Worm (Caenorhabditis elegans) whole organism, L1 larva: ENCODE results near the gene str-141.

Experiments
- C04F5.9 ChIP-seq: sonication (generic microtip); optimal IDR thresholded peaks from 2 replicates; lab custom pipeline; 2016; ENCODE audit warnings: missing genetic modification characterization, missing compliant biosample characterization
- C16A3.4 ChIP-seq: fragments of 150-350 bp; optimal IDR thresholded peaks from 2 replicates; lab custom pipeline; 2014; ENCODE audit warnings: missing biosample characterization, missing genetic modification characterization
- F16B12.6 ChIP-seq: fragments of 150-350 bp; optimal IDR thresholded peaks from 2 replicates; lab custom pipeline; 2014; ENCODE audit warnings: missing biosample characterization, missing genetic modification characterization
- Y116A8C.19 ChIP-seq: sonication (generic microtip); optimal IDR thresholded peaks from 2 replicates; lab custom pipeline; 2016; ENCODE audit warnings: missing compliant biosample characterization, missing genetic modification characterization, borderline replicate concordance
- aha-1 ChIP-seq: fragments of 150-350 bp; optimal IDR thresholded peaks from 2 replicates; lab custom pipeline; 2014; ENCODE audit warnings: missing biosample characterization, missing genetic modification characterization
- aly-2 ChIP-seq: fragments of 150-350 bp; optimal IDR thresholded peaks from 2 replicates; lab custom pipeline; 2014; ENCODE audit warnings: missing biosample characterization, missing genetic modification characterization
- ama-1 ChIP-seq: fragments of 150-350 bp; optimal IDR thresholded peaks from 2 replicates; lab custom pipeline; 2014
- blmp-1 ChIP-seq: fragments of 150-350 bp; optimal IDR thresholded peaks from 2 replicates; lab custom pipeline; 2014; ENCODE audit warnings: missing biosample characterization, missing genetic modification characterization
- ceh-8 ChIP-seq: fragments of 200-800 bp; sonication (Bioruptor generic); optimal IDR thresholded peaks from 2 replicates; lab custom pipeline; 2018; ENCODE audit warnings: mild to moderate bottlenecking, missing genetic modification characterization, moderate library complexity, missing compliant biosample characterization
- ceh-82 ChIP-seq, 3 experiments: fragments of 150-350 bp in 1 of 3; sonication (generic microtip) in 2 of 3; optimal IDR thresholded peaks; 2 replicates each; lab custom pipeline; 2014 to 2017; ENCODE audit warnings: missing biosample characterization in 3 of 3, missing genetic modification characterization in 3 of 3
- ceh-90 ChIP-seq: sonication (generic microtip); optimal IDR thresholded peaks from 2 replicates; lab custom pipeline; 2016; ENCODE audit warnings: missing genetic modification characterization, missing compliant biosample characterization
- ces-1 ChIP-seq: fragments of 150-350 bp; optimal IDR thresholded peaks from 2 replicates; lab custom pipeline; 2014; ENCODE audit warnings: missing biosample characterization, missing genetic modification reagents, missing genetic modification characterization
- dsc-1 ChIP-seq: sonication (generic microtip); optimal IDR thresholded peaks from 2 replicates; lab custom pipeline; 2016; ENCODE audit warnings: mild to moderate bottlenecking, missing genetic modification characterization, missing compliant biosample characterization
- efl-3 ChIP-seq: fragments of 200-800 bp; sonication (Bioruptor generic); optimal IDR thresholded peaks from 2 replicates; lab custom pipeline; 2018; ENCODE audit warnings: mild to moderate bottlenecking, missing genetic modification characterization, missing compliant biosample characterization
- egl-27 ChIP-seq, 2 experiments: fragments of 150-350 bp in 1 of 2; sonication (generic microtip); optimal IDR thresholded peaks; 3 replicates each; lab custom pipeline; 2017 to 2018; ENCODE audit warnings: missing biosample characterization in 2 of 2, missing genetic modification characterization in 2 of 2, missing genetic modification reagents in 2 of 2
- elt-2 ChIP-seq: sonication (generic microtip); optimal IDR thresholded peaks from 2 replicates; lab custom pipeline; 2016; ENCODE audit warnings: missing genetic modification characterization, mild to moderate bottlenecking, inconsistent platforms, missing compliant biosample characterization, missing genetic modification reagents
- fkh-4 ChIP-seq: sonication (generic microtip); optimal IDR thresholded peaks from 2 replicates; lab custom pipeline; 2016; ENCODE audit warnings: missing compliant biosample characterization, missing genetic modification characterization, borderline replicate concordance
- fkh-8 ChIP-seq: sonication (generic microtip); optimal IDR thresholded peaks from 2 replicates; lab custom pipeline; 2016; ENCODE audit warnings: mild to moderate bottlenecking, missing genetic modification characterization, missing compliant biosample characterization
- grh-1 ChIP-seq: fragments of 200-800 bp; sonication (Bioruptor generic); IDR thresholded peaks from 2 replicates; pipeline ENCODE4 v1.3.6; 2022; ENCODE audit warnings: missing genetic modification reagents, missing genetic modification characterization, missing compliant biosample characterization
- irx-1 ChIP-seq: sonication (generic microtip); optimal IDR thresholded peaks from 2 replicates; lab custom pipeline; 2016; ENCODE audit warnings: missing genetic modification characterization, missing compliant biosample characterization
- lin-13 ChIP-seq: fragments of 150-350 bp; optimal IDR thresholded peaks from 2 replicates; lab custom pipeline; 2014; ENCODE audit warnings: missing biosample characterization, missing genetic modification reagents, missing genetic modification characterization
- lir-3 ChIP-seq: sonication (generic microtip); optimal IDR thresholded peaks from 2 replicates; lab custom pipeline; 2016; ENCODE audit warnings: mild to moderate bottlenecking, missing genetic modification characterization, moderate library complexity, missing compliant biosample characterization; ENCODE audit not compliant: poor library complexity
- mab-9 ChIP-seq: fragments of 200-800 bp; sonication (Bioruptor generic); IDR thresholded peaks from 2 replicates; pipeline ENCODE4 v1.3.6; 2022; ENCODE audit warnings: missing genetic modification reagents, missing genetic modification characterization, missing compliant biosample characterization
- mdl-1 ChIP-seq, 2 experiments: fragments of 150-350 bp; optimal IDR thresholded peaks; 2 replicates each; lab custom pipeline; 2014 to 2017; ENCODE audit warnings: missing biosample characterization in 2 of 2, missing genetic modification characterization in 2 of 2, inconsistent platforms in 1 of 2
- nhr-12 ChIP-seq: sonication (generic microtip); optimal IDR thresholded peaks from 2 replicates; lab custom pipeline; 2017; ENCODE audit warnings: missing biosample characterization, missing genetic modification characterization
- nhr-20 ChIP-seq: sonication (generic microtip); optimal IDR thresholded peaks from 2 replicates; lab custom pipeline; 2016; ENCODE audit warnings: mild to moderate bottlenecking, missing genetic modification characterization, missing compliant biosample characterization
- nhr-237 ChIP-seq: fragments of 150-350 bp; optimal IDR thresholded peaks from 2 replicates; lab custom pipeline; 2014; ENCODE audit warnings: missing biosample characterization, missing genetic modification characterization
- nhr-47 ChIP-seq: sonication (generic microtip); optimal IDR thresholded peaks from 2 replicates; lab custom pipeline; 2016; ENCODE audit warnings: mild to moderate bottlenecking, missing genetic modification characterization, moderate library complexity, missing compliant biosample characterization
- nhr-77 ChIP-seq: fragments of 150-350 bp; optimal IDR thresholded peaks from 2 replicates; lab custom pipeline; 2014; ENCODE audit warnings: missing biosample characterization, missing genetic modification characterization
- pqm-1 ChIP-seq: sonication (generic microtip); optimal IDR thresholded peaks from 3 replicates; lab custom pipeline; 2017; ENCODE audit warnings: missing biosample characterization, missing genetic modification characterization
- snpc-4 ChIP-seq: fragments of 150-350 bp; optimal IDR thresholded peaks from 2 replicates; lab custom pipeline; 2014; ENCODE audit warnings: missing biosample characterization, missing genetic modification characterization
- sox-4 ChIP-seq: sonication (generic microtip); optimal IDR thresholded peaks from 2 replicates; lab custom pipeline; 2016; ENCODE audit warnings: missing genetic modification characterization, missing compliant biosample characterization
- sup-37 ChIP-seq: fragments of 200-800 bp; sonication (Bioruptor generic); optimal IDR thresholded peaks from 2 replicates; lab custom pipeline; 2018; ENCODE audit warnings: mild to moderate bottlenecking, missing genetic modification characterization, missing compliant biosample characterization
- swsn-7 ChIP-seq: sonication (generic microtip); optimal IDR thresholded peaks from 2 replicates; lab custom pipeline; 2016; ENCODE audit warnings: missing genetic modification characterization, missing compliant biosample characterization
- tlp-1 ChIP-seq: fragments of 150-350 bp; optimal IDR thresholded peaks from 2 replicates; lab custom pipeline; 2014; ENCODE audit warnings: missing biosample characterization, missing genetic modification characterization
- unc-30 ChIP-seq: sonication (generic microtip); optimal IDR thresholded peaks from 2 replicates; lab custom pipeline; 2017; ENCODE audit warnings: missing biosample characterization, missing genetic modification characterization
- unc-86 ChIP-seq: sonication (generic microtip); optimal IDR thresholded peaks from 2 replicates; lab custom pipeline; 2016; ENCODE audit warnings: missing genetic modification characterization, missing compliant biosample characterization
- xbp-1 ChIP-seq: sonication (generic microtip); optimal IDR thresholded peaks from 2 replicates; lab custom pipeline; 2016; ENCODE audit warnings: missing genetic modification characterization, missing compliant biosample characterization
- zag-1 ChIP-seq: fragments of 150-350 bp; optimal IDR thresholded peaks from 2 replicates; lab custom pipeline; 2014; ENCODE audit warnings: missing biosample characterization, missing genetic modification characterization
- zip-4 ChIP-seq: fragments of 200-800 bp; sonication (Bioruptor generic); optimal IDR thresholded peaks from 2 replicates; lab custom pipeline; 2018; ENCODE audit warnings: mild to moderate bottlenecking, missing genetic modification characterization, moderate library complexity, missing compliant biosample characterization
- ztf-4 ChIP-seq: fragments of 150-350 bp; optimal IDR thresholded peaks from 2 replicates; lab custom pipeline; 2014; ENCODE audit warnings: missing biosample characterization, missing genetic modification characterization

Gene str-141

DNA sequence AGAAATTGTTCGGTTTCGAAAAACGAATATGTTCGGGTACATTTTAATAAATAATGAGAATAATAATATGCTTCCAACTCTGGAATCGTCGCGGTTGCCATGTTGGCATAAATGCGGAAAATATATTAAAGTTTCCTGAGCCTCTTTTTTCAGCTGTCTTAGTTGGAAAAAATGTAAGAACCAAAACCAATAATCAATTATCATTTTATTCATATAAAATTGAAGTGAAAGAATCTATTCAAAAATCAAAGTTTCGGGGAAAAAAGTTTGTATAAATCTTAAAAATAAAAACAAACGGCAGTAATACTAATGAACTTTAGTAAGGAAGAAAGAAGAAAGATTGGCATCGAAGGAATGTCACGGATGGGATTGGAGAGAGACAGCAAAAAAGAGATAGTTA, 18.7 kb downstream of the str-141 start, which contains the start of gene srh-45:
Gene srh-45 (minus strand): TSS at position 101 of the 400 bp plus-strand sequence.
- TF ChIP-seq grh-1 (GFP tag; lab: Robert Waterston, UW) (no peak), sup-37 (GFP tag; lab: Kevin White, UChicago) (no peak), egl-27 (tag; optimal IDR thresholded peaks at IDR 0.05; lab: Kevin White, UChicago) (no peak), pqm-1 (tag; lab: Kevin White, UChicago) (no peak), lin-13 (GFP tag; lab: Kevin White, UChicago) (no peak), C16A3.4 (tag; lab: Kevin White, UChicago) (no peak), aha-1 (tag; lab: Kevin White, UChicago) (no peak), nhr-47 (no peak), Y116A8C.19 (no peak), unc-30 (tag; lab: Kevin White, UChicago) (no peak), aly-2 (tag; lab: Kevin White, UChicago) (no peak), fkh-8 (tag; lab: Kevin White, UChicago) (no peak), snpc-4 (tag; lab: Kevin White, UChicago) (no peak), ztf-4 (tag; lab: Kevin White, UChicago) (no peak)
- TF ChIP-seq, all 84 proteins: peak for 0

DNA sequence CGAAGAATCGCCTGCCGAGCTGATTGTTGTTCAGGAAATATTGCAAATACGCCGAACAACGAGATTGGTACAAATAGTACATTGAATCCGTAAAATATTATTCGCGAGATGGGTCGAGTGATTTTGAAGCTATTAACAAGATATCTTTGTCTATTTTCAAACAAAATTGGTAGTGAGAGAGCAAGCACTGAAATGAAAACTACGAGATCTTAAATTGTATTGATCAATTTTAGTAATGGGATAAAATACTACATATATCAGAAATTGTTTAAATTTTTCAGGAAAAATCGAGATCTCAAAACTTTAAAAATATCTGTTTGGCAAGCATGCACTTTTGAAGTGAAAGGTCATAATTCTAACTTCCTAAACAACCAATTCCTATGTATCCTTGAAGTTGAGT, 19.4 kb downstream of the str-141 start:
- TF ChIP-seq tlp-1 (tag; lab: Kevin White, UChicago): no peak
- no peak for TF ChIP-seq swsn-7
- TF ChIP-seq F16B12.6 (tag; lab: Kevin White, UChicago): no peak
- no peak for TF ChIP-seq ces-1 (GFP tag; lab: Kevin White, UChicago)
- no peak for TF ChIP-seq nhr-12
- TF ChIP-seq xbp-1 (tag; lab: Kevin White, UChicago): no peak
- TF ChIP-seq fkh-4 (tag; lab: Kevin White, UChicago): no peak
- no peak for TF ChIP-seq grh-1 (GFP tag; lab: Robert Waterston, UW)
- no peak for TF ChIP-seq mab-9 (GFP tag; lab: Robert Waterston, UW)
- TF ChIP-seq nhr-77 (tag; lab: Kevin White, UChicago): no peak
- TF ChIP-seq unc-86 (tag; lab: Kevin White, UChicago): no peak
- TF ChIP-seq sox-4 (tag; lab: Kevin White, UChicago): no peak
- TF ChIP-seq aly-2 (tag; lab: Kevin White, UChicago): no peak
- TF ChIP-seq C04F5.9: no peak
- TF ChIP-seq ceh-82 (tag; optimal IDR thresholded peaks at IDR 0.05; lab: Kevin White, UChicago): no peak
- TF ChIP-seq egl-27 (tag; optimal IDR thresholded peaks at IDR 0.05; lab: Kevin White, UChicago): no peak
- TF ChIP-seq, all 84 proteins: peak for 0

DNA sequence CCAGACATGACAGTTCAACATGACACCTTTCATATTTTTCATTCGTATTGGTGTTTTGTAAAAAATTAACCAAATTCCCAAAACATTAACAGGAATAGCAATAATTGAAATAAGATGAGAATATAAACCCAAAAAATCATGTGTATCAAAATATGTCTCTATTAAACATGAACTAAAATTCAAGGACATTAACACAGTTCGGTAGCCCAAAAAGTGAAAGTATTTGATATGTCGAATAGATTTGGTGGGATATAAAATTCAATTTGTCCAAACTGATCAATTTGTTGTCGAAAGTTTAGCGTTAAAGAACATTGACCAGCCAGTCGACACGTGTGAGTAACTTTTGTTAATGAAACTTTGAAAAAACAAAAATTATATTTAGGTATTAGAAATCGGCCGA, 20.9 kb downstream of the str-141 start, which contains the start of gene srh-46:
Gene srh-46 (minus strand): TSS at position 189 of the 400 bp plus-strand sequence.
- TF ChIP-seq blmp-1 (peak; percentile 89), fkh-8 (tag; lab: Kevin White, UChicago) (no peak)

DNA sequence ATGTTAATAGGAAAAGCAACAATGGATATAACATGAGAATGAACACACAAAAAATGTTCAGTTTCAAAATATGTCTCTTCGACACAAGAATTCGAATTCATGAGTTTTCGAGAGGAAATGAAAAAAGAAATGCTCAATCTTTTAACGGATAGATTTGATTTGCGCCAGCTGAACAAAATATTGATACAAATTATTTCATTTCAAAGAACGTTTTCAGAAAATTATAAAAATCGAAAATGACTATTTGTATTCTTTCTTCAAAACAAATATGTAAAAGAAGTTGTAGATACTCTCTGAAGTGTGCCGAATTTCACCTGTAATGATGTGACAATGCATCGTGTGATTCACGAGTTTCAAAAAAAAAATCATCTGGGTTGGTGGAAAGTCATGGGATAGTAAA, 23.1 kb downstream of the str-141 start, which contains the start of gene srh-47:
Gene srh-47 (minus strand): TSS at position 101 of the 400 bp plus-strand sequence.
- TF ChIP-seq mdl-1 (tag; optimal IDR thresholded peaks at IDR 0.05; lab: Kevin White, UChicago) (no peak), zip-4 (no peak), lir-3 (tag; lab: Kevin White, UChicago) (no peak), nhr-237 (tag; lab: Kevin White, UChicago) (no peak), aha-1 (tag; lab: Kevin White, UChicago) (no peak), elt-2 (tag; lab: Kevin White, UChicago) (no peak), zag-1 (no peak), ama-1 (no peak), dsc-1 (tag; lab: Kevin White, UChicago) (no peak), ceh-90 (tag; lab: Kevin White, UChicago) (no peak), nhr-20 (tag; lab: Kevin White, UChicago) (no peak), efl-3 (GFP tag; lab: Kevin White, UChicago) (no peak), irx-1 (tag; lab: Kevin White, UChicago) (no peak), ceh-8 (GFP tag; lab: Kevin White, UChicago) (no peak)
- TF ChIP-seq, all 84 proteins: peak for 0
